Worm (Caenorhabditis elegans): ENCODE data around the gene Y39A3A.2.

DNA sequence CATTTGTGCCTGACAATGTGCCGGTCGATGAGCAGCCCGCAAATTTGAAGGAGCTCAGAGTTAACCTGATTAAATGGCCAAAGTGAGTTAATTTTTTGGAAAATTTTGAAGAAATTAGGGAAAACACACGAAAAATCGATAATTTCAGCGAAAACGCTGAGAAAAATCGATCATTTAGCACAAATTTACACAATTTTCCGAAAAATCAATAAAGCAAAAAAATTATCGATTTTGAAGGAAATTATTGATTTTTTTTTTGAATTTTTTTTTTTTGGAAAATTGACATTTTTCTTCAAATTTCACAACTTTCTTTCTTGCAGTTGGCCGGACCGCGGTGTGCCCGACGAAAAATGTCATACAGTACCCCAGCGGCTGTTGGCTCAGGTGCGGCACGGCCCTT lies 40.7 kb upstream of the Y39A3A.2 start:
- TF ChIP-seq Y55F3AM.14 (GFP tag; optimal IDR thresholded peaks at IDR 0.05) (no peak), mdl-1 (tag; optimal IDR thresholded peaks at IDR 0.05) (no peak), unc-62 (GFP tag; optimal IDR thresholded peaks at IDR 0.05) (no peak)

Measured in whole organism, L2 larva.